Fruit fly (Drosophila melanogaster): Measurements from ENCODE around the gene loaf.

The loaf gene

dm6 chr3L:11765695-11766232 is at the start of gene loaf:
Gene loaf, minus strand, starts transcription at chr3L:11766182.
- TF ChIP-seq CTCF (optimal IDR thresholded peaks at IDR 0.05): no peak
- TF ChIP-seq CG8478 (optimal IDR thresholded peaks at IDR 0.05): no peak

- TF ChIP-seq CG8478 (optimal IDR thresholded peaks at IDR 0.05): no peak
- TF ChIP-seq CTCF (optimal IDR thresholded peaks at IDR 0.05): peak in 1 of 2 experiments; percentile 12
Observed at dm6 chr3L:11815220-11815797, 49.3 kb upstream of the loaf start, which contains the start of gene CG14130. Gene CG14130, plus strand, starts transcription at chr3L:11815444.

- TF ChIP-seq CG8478 (optimal IDR thresholded peaks at IDR 0.05) (no peak), CTCF (optimal IDR thresholded peaks at IDR 0.05) (no peak)
Observed at dm6 chr3L:11814655-11815054, 48.7 kb upstream of the loaf start, which contains the start of gene Cubn2. Gene Cubn2, minus strand, starts transcription at chr3L:11814755.

dm6 chr3L:11801622-11802021 is 35.6 kb upstream of the loaf start:
- TF ChIP-seq CG8478 (optimal IDR thresholded peaks at IDR 0.05) (no peak), CTCF (optimal IDR thresholded peaks at IDR 0.05) (no peak)

- no peak for TF ChIP-seq CG8478 (optimal IDR thresholded peaks at IDR 0.05)
- TF ChIP-seq CTCF (optimal IDR thresholded peaks at IDR 0.05): no peak
Observed at dm6 chr3L:11800761-11801160, 34.8 kb upstream of the loaf start, which contains the start of gene Gcat. Gene Gcat, minus strand, starts transcription at chr3L:11800861.

dm6 chr3L:11795440-11795983 is 29.5 kb upstream of the loaf start, which contains the start of gene Klp68D:
Gene Klp68D, plus strand, starts transcription at chr3L:11795614.
- TF ChIP-seq CTCF (optimal IDR thresholded peaks at IDR 0.05): no peak
- no peak for TF ChIP-seq CG8478 (optimal IDR thresholded peaks at IDR 0.05)

dm6 chr3L:11793233-11793800 is 27.3 kb upstream of the loaf start, which contains the start of the genes twy and CG10907:
Gene twy, minus strand, starts transcription at chr3L:11793283.
Gene CG10907, plus strand, starts transcription at chr3L:11793514.
- TF ChIP-seq CG8478 (optimal IDR thresholded peaks at IDR 0.05) (no peak), CTCF (optimal IDR thresholded peaks at IDR 0.05) (no peak)

- TF ChIP-seq CTCF (optimal IDR thresholded peaks at IDR 0.05) (peak; percentile 43 to 67), CG8478 (optimal IDR thresholded peaks at IDR 0.05) (no peak)
Observed at dm6 chr3L:11789773-11790172, 23.8 kb upstream of the loaf start, which contains the start of gene Pi3K68D. Gene Pi3K68D, minus strand, starts transcription at chr3L:11790013.

- TF ChIP-seq CG8478 (optimal IDR thresholded peaks at IDR 0.05) (no peak), CTCF (optimal IDR thresholded peaks at IDR 0.05) (no peak)
Observed at dm6 chr3L:11788936-11789352, 23.0 kb upstream of the loaf start.

- TF ChIP-seq CTCF (optimal IDR thresholded peaks at IDR 0.05) (no peak), CG8478 (optimal IDR thresholded peaks at IDR 0.05) (no peak)
Observed at dm6 chr3L:11788195-11788594, 22.2 kb upstream of the loaf start.

dm6 chr3L:11785291-11785690 is 19.3 kb upstream of the loaf start:
- TF ChIP-seq CTCF (optimal IDR thresholded peaks at IDR 0.05): no peak
- no peak for TF ChIP-seq CG8478 (optimal IDR thresholded peaks at IDR 0.05)

- TF ChIP-seq CG8478 (optimal IDR thresholded peaks at IDR 0.05): no peak
- no peak for TF ChIP-seq CTCF (optimal IDR thresholded peaks at IDR 0.05)
Observed at dm6 chr3L:11777348-11777958, 11.5 kb upstream of the loaf start.

- TF ChIP-seq CG8478 (optimal IDR thresholded peaks at IDR 0.05) (no peak), CTCF (optimal IDR thresholded peaks at IDR 0.05) (no peak)
Observed at dm6 chr3L:11776731-11777130, 10.7 kb upstream of the loaf start, which contains the start of gene CG14131. Gene CG14131, plus strand, starts transcription at chr3L:11777073.

- TF ChIP-seq CG8478 (optimal IDR thresholded peaks at IDR 0.05) (no peak), CTCF (optimal IDR thresholded peaks at IDR 0.05) (no peak)
Observed at dm6 chr3L:11774401-11774800, 8.4 kb upstream of the loaf start, which contains the start of gene Tim13. Gene Tim13, minus strand, starts transcription at chr3L:11774501.

- no peak for TF ChIP-seq CG8478 (optimal IDR thresholded peaks at IDR 0.05)
- TF ChIP-seq CTCF (optimal IDR thresholded peaks at IDR 0.05): no peak
Observed at dm6 chr3L:11773796-11774195, 7.8 kb upstream of the loaf start.
